Worm (Caenorhabditis elegans): ENCODE results near the gene ZK1127.3.

DNA sequence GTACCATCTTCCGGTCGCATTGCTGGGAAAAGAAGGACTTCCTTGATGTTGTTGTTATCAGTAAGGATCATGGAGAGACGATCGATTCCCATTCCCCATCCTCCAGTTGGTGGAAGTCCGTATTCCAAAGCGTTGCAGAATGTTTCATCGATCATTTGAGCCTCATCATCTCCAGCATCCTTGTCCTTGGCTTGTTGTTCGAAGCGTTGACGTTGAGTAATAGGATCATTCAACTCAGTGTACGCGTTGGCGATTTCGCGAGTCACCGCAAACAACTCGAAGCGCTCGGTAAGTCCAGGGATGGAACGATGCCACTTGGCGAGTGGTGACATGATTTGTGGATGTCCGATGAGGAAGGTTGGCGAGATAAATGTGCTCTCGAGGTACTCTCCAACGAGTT lies 15.3 kb downstream of the ZK1127.3 start:
- no peak for TF ChIP-seq him-1 (tag; optimal IDR thresholded peaks at IDR 0.05)
- TF ChIP-seq dao-5 (tag; optimal IDR thresholded peaks at IDR 0.05): no peak
